Fruit fly (Drosophila melanogaster): ENCODE measurements around the gene Or85e.

The Or85e gene

dm6 chr3R:8668024-8668856 lies 32.6 kb upstream of the Or85e start (continued):
- TF ChIP-seq chinmo (GFP tag; IDR thresholded peaks at IDR 0.05; ENCODE audit: partially characterized antibody) (peak; percentile 52; the same call in 3 of the 4 replicates), CG18599 (GFP tag; optimal IDR thresholded peaks at IDR 0.05) (no peak), crol (GFP tag; IDR thresholded peaks at IDR 0.05) (peak; percentile 75), Doc2 (GFP tag; IDR thresholded peaks at IDR 0.05) (no peak), inv (GFP tag; IDR thresholded peaks at IDR 0.05; ENCODE audit: partially characterized antibody) (peak; percentile 24), Dll (GFP tag; IDR thresholded peaks at IDR 0.05; ENCODE audit: partially characterized antibody) (0 out of 4 replicates have a peak, but pooled peaks have one; percentile 36), mld (GFP tag; IDR thresholded peaks at IDR 0.05; ENCODE audit: partially characterized antibody) (peak; percentile 92), kah (GFP tag; optimal IDR thresholded peaks at IDR 0.05) (peak; percentile 10), ro (GFP tag; IDR thresholded peaks at IDR 0.05) (no peak), ewg (GFP tag; optimal IDR thresholded peaks at IDR 0.05) (no peak), sd (tag; optimal IDR thresholded peaks at IDR 0.05) (peak; percentile 42), CG8290 (GFP tag; optimal IDR thresholded peaks at IDR 0.05) (no peak), CG8290 (tag; optimal IDR thresholded peaks at IDR 0.05) (peak in 1 of 2 experiments; percentile 23), amos (GFP tag; IDR thresholded peaks at IDR 0.05; ENCODE audit: partially characterized antibody) (peak; percentile 79), ara (GFP tag; IDR thresholded peaks at IDR 0.05) (no peak), fd3F (GFP tag; optimal IDR thresholded peaks at IDR 0.05) (no peak), Oli (tag; optimal IDR thresholded peaks at IDR 0.05) (no peak), onecut (GFP tag; IDR thresholded peaks at IDR 0.05) (no peak), CG6765 (GFP tag; optimal IDR thresholded peaks at IDR 0.05) (no peak), ERR (GFP tag; optimal IDR thresholded peaks at IDR 0.05) (no peak), chm (GFP tag; IDR thresholded peaks at IDR 0.05) (peak; percentile 7; the same call in 1 of the 2 replicates), otp (GFP tag; IDR thresholded peaks at IDR 0.05) (peak; percentile 30; the same call in 1 of the 3 replicates), Sry-δ (GFP tag; optimal IDR thresholded peaks at IDR 0.05) (no peak), ato (GFP tag; IDR thresholded peaks at IDR 0.05; ENCODE audit: partially characterized antibody) (peak; percentile 91)

DNA sequence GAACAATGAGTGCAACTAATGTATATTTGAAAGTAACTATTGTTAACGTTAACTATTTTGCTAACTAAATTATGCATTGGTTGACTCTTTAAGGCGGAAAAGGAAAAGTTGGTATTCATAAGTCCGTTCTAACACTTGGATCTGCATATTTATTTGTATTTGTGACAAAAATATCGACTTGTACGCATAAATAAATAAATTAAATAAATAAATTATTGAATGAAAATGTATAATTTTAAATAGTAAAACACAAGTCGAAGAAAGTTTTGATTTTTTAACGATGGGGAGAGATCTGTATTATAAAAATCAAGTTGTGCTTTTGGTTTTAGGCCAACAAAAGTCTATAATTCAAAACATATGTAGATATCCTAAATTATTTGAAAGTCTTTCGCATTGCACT lies 31.9 kb upstream of the Or85e start, which contains the start of gene CG8036:
TSS of gene CG8036 (plus strand) at position 301 of the 400 bp plus-strand sequence.
- TF ChIP-seq kah (GFP tag; optimal IDR thresholded peaks at IDR 0.05) (no peak), CG4617 (GFP tag; optimal IDR thresholded peaks at IDR 0.05; ENCODE audit: borderline replicate concordance) (no peak), wor (GFP tag; IDR thresholded peaks at IDR 0.05) (no peak), Hmx (GFP tag; optimal IDR thresholded peaks at IDR 0.05) (no peak), CG32532 (GFP tag; IDR thresholded peaks at IDR 0.05) (no peak), CG2129 (GFP tag; IDR thresholded peaks at IDR 0.05; ENCODE audit: partially characterized antibody) (no peak), pho (GFP tag; optimal IDR thresholded peaks at IDR 0.05) (no peak), CG10274 (GFP tag; optimal IDR thresholded peaks at IDR 0.05) (no peak), CTCF (GFP tag; optimal IDR thresholded peaks at IDR 0.05) (no peak), run (tag; optimal IDR thresholded peaks at IDR 0.05) (no peak)

DNA sequence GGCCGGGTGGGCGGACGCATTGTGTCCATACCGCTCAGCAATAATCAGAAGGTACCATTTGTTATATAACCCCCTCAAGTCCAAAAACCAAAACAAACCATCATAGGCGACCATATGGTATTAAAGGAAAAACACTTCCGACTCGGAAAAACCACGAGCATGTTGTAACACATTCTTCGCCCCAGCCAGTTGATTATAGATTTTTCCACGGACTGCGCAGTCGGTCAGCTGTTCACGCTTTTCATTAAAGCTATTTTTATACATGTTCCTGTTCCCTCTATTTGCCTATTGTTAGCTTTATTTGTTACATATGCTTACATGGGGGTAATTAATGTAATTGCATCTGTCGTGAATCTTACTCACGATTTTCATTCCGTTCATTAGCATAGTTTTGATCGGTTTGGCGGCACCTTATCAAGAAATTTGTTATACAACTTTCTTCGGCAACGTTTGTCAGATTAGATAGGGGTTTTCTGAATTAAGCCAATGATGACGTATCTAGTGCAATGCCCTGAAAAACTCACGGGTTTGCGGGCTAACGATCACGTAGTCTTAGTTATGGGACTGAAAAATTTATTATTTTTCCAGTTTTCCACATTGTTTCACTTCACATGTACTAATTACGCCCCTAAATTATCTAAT lies 29.1 kb upstream of the Or85e start:
- TF ChIP-seq Pdp1 (GFP tag; optimal IDR thresholded peaks at IDR 0.05) (peak in 1 of 2 experiments; percentile 96), CG7745 (tag; optimal IDR thresholded peaks at IDR 0.05) (peak; percentile 30), Trl (optimal IDR thresholded peaks at IDR 0.05) (no peak), Trl (GFP tag; optimal IDR thresholded peaks at IDR 0.05) (no peak), twi (tag; optimal IDR thresholded peaks at IDR 0.05) (peak; percentile 46), CG16813 (GFP tag; IDR thresholded peaks at IDR 0.05; ENCODE audit: partially characterized antibody) (no peak), onecut (GFP tag; IDR thresholded peaks at IDR 0.05) (peak; percentile 99), exex (tag; optimal IDR thresholded peaks at IDR 0.05) (peak; percentile 38), Oaz (GFP tag; IDR thresholded peaks at IDR 0.05) (no peak), CG10431 (GFP tag; optimal IDR thresholded peaks at IDR 0.05) (peak; percentile 76), sug (tag; optimal IDR thresholded peaks at IDR 0.05) (peak; percentile 2), Dfd (GFP tag; optimal IDR thresholded peaks at IDR 0.05) (no peak), CG32772 (GFP tag; IDR thresholded peaks at IDR 0.05) (no peak), CG12769 (tag; optimal IDR thresholded peaks at IDR 0.05) (peak; percentile 0), nau (GFP tag; optimal IDR thresholded peaks at IDR 0.05) (peak; percentile 2)

All from whole organism, embryonic.